Worm (Caenorhabditis elegans) whole organism, L1 larva: ENCODE data around the gene lap-1.

Experiments
- C04F5.9 ChIP-seq: sonication (generic microtip); optimal IDR thresholded peaks from 2 replicates; lab custom pipeline; 2016; ENCODE audit warnings: missing genetic modification characterization, missing compliant biosample characterization
- C16A3.4 ChIP-seq: fragments of 150-350 bp; optimal IDR thresholded peaks from 2 replicates; lab custom pipeline; 2014; ENCODE audit warnings: missing biosample characterization, missing genetic modification characterization
- F16B12.6 ChIP-seq: fragments of 150-350 bp; optimal IDR thresholded peaks from 2 replicates; lab custom pipeline; 2014; ENCODE audit warnings: missing biosample characterization, missing genetic modification characterization
- alr-1 ChIP-seq: fragments of 200-800 bp; sonication (Bioruptor generic); optimal IDR thresholded peaks from 2 replicates; lab custom pipeline; 2018; ENCODE audit warnings: borderline replicate concordance, mild to moderate bottlenecking, missing genetic modification characterization, missing compliant biosample characterization
- ama-1 ChIP-seq: fragments of 150-350 bp; optimal IDR thresholded peaks from 2 replicates; lab custom pipeline; 2014
- blmp-1 ChIP-seq: fragments of 150-350 bp; optimal IDR thresholded peaks from 2 replicates; lab custom pipeline; 2014; ENCODE audit warnings: missing biosample characterization, missing genetic modification characterization
- ceh-82 ChIP-seq, 3 experiments: fragments of 150-350 bp in 1 of 3; sonication (generic microtip) in 2 of 3; optimal IDR thresholded peaks; 2 replicates each; lab custom pipeline; 2014 to 2017; ENCODE audit warnings: missing biosample characterization in 3 of 3, missing genetic modification characterization in 3 of 3
- ceh-88 ChIP-seq: fragments of 200-800 bp; sonication (Bioruptor generic); IDR thresholded peaks from 2 replicates; pipeline ENCODE4 v1.3.6; 2022; ENCODE audit warnings: missing genetic modification characterization, missing compliant biosample characterization
- ceh-90 ChIP-seq: sonication (generic microtip); optimal IDR thresholded peaks from 2 replicates; lab custom pipeline; 2016; ENCODE audit warnings: missing genetic modification characterization, missing compliant biosample characterization
- ces-1 ChIP-seq: fragments of 150-350 bp; optimal IDR thresholded peaks from 2 replicates; lab custom pipeline; 2014; ENCODE audit warnings: missing biosample characterization, missing genetic modification reagents, missing genetic modification characterization
- dpl-1 ChIP-seq, 3 experiments: fragments of 150-350 bp in 2 of 3; sonication (generic microtip) in 1 of 3; optimal IDR thresholded peaks; 2 replicates each; lab custom pipeline; 2014 to 2017; ENCODE audit warnings: missing biosample characterization in 3 of 3, missing genetic modification characterization in 3 of 3, missing genetic modification reagents in 3 of 3
- dsc-1 ChIP-seq: sonication (generic microtip); optimal IDR thresholded peaks from 2 replicates; lab custom pipeline; 2016; ENCODE audit warnings: mild to moderate bottlenecking, missing genetic modification characterization, missing compliant biosample characterization
- efl-1 ChIP-seq, 4 experiments: fragments of 150-350 bp; optimal IDR thresholded peaks in 3 of 4; peaks in 1 of 4; 1 replicate in 1 of 4; 2 replicates in 3 of 4; lab custom pipeline; 2014; ENCODE audit warnings: missing biosample characterization in 2 of 4, missing genetic modification characterization in 2 of 4, missing genetic modification reagents in 2 of 4
- efl-3 ChIP-seq: fragments of 200-800 bp; sonication (Bioruptor generic); optimal IDR thresholded peaks from 2 replicates; lab custom pipeline; 2018; ENCODE audit warnings: mild to moderate bottlenecking, missing genetic modification characterization, missing compliant biosample characterization
- elt-2 ChIP-seq: sonication (generic microtip); optimal IDR thresholded peaks from 2 replicates; lab custom pipeline; 2016; ENCODE audit warnings: missing genetic modification characterization, mild to moderate bottlenecking, inconsistent platforms, missing compliant biosample characterization, missing genetic modification reagents
- ets-5 ChIP-seq: fragments of 200-800 bp; sonication (Bioruptor generic); IDR thresholded peaks from 2 replicates; pipeline ENCODE4 v1.3.6; 2022; ENCODE audit warnings: missing genetic modification characterization, missing compliant biosample characterization
- fkh-10 ChIP-seq: sonication (generic microtip); optimal IDR thresholded peaks from 2 replicates; lab custom pipeline; 2017; ENCODE audit warnings: missing biosample characterization, missing genetic modification reagents, missing genetic modification characterization
- fkh-8 ChIP-seq: sonication (generic microtip); optimal IDR thresholded peaks from 2 replicates; lab custom pipeline; 2016; ENCODE audit warnings: mild to moderate bottlenecking, missing genetic modification characterization, missing compliant biosample characterization
- fos-1 ChIP-seq: fragments of 150-350 bp; optimal IDR thresholded peaks from 2 replicates; lab custom pipeline; 2014; ENCODE audit warnings: missing biosample characterization, missing genetic modification characterization
- grh-1 ChIP-seq: fragments of 200-800 bp; sonication (Bioruptor generic); IDR thresholded peaks from 2 replicates; pipeline ENCODE4 v1.3.6; 2022; ENCODE audit warnings: missing genetic modification reagents, missing genetic modification characterization, missing compliant biosample characterization
- hpl-2 ChIP-seq: fragments of 150-350 bp; optimal IDR thresholded peaks from 2 replicates; lab custom pipeline; 2014; ENCODE audit warnings: missing biosample characterization, missing genetic modification reagents, missing genetic modification characterization
- irx-1 ChIP-seq: sonication (generic microtip); optimal IDR thresholded peaks from 2 replicates; lab custom pipeline; 2016; ENCODE audit warnings: missing genetic modification characterization, missing compliant biosample characterization
- jun-1 ChIP-seq: fragments of 150-350 bp; optimal IDR thresholded peaks from 2 replicates; lab custom pipeline; 2014; ENCODE audit warnings: missing biosample characterization, missing genetic modification reagents, missing genetic modification characterization
- lin-14 ChIP-seq: fragments of 200-800 bp; sonication (Bioruptor generic); optimal IDR thresholded peaks from 2 replicates; lab custom pipeline; 2018; ENCODE audit warnings: mild to moderate bottlenecking, missing genetic modification characterization, moderate library complexity, missing compliant biosample characterization
- lin-15B ChIP-seq: fragments of 150-350 bp; sonication (generic microtip); optimal IDR thresholded peaks from 3 replicates; lab custom pipeline; 2014; ENCODE audit warnings: missing biosample characterization, missing genetic modification characterization
- lin-35 ChIP-seq, 2 experiments: fragments of 150-350 bp; optimal IDR thresholded peaks; 2 replicates each; lab custom pipeline; 2014; ENCODE audit warnings: missing biosample characterization in 2 of 2, missing genetic modification characterization in 2 of 2, missing genetic modification reagents in 2 of 2
- lin-39 ChIP-seq: fragments of 150-350 bp; optimal IDR thresholded peaks from 2 replicates; lab custom pipeline; 2014; ENCODE audit warnings: missing biosample characterization, missing genetic modification reagents, missing genetic modification characterization
- lir-3 ChIP-seq: sonication (generic microtip); optimal IDR thresholded peaks from 2 replicates; lab custom pipeline; 2016; ENCODE audit warnings: mild to moderate bottlenecking, missing genetic modification characterization, moderate library complexity, missing compliant biosample characterization; ENCODE audit not compliant: poor library complexity
- mab-9 ChIP-seq: fragments of 200-800 bp; sonication (Bioruptor generic); IDR thresholded peaks from 2 replicates; pipeline ENCODE4 v1.3.6; 2022; ENCODE audit warnings: missing genetic modification reagents, missing genetic modification characterization, missing compliant biosample characterization
- mdl-1 ChIP-seq, 2 experiments: fragments of 150-350 bp; optimal IDR thresholded peaks; 2 replicates each; lab custom pipeline; 2014 to 2017; ENCODE audit warnings: missing biosample characterization in 2 of 2, missing genetic modification characterization in 2 of 2, inconsistent platforms in 1 of 2
- mef-2 ChIP-seq: fragments of 150-350 bp; optimal IDR thresholded peaks from 2 replicates; lab custom pipeline; 2014; ENCODE audit warnings: missing biosample characterization, missing genetic modification characterization
- nhr-19 ChIP-seq: fragments of 200-800 bp; sonication (Bioruptor generic); conservative IDR thresholded peaks from 2 replicates; pipeline ENCODE4 v1.3.6; 2022; ENCODE audit warnings: missing genetic modification characterization, missing compliant biosample characterization
- nhr-20 ChIP-seq: sonication (generic microtip); optimal IDR thresholded peaks from 2 replicates; lab custom pipeline; 2016; ENCODE audit warnings: mild to moderate bottlenecking, missing genetic modification characterization, missing compliant biosample characterization
- nhr-237 ChIP-seq: fragments of 150-350 bp; optimal IDR thresholded peaks from 2 replicates; lab custom pipeline; 2014; ENCODE audit warnings: missing biosample characterization, missing genetic modification characterization
- nhr-28 ChIP-seq: fragments of 150-350 bp; optimal IDR thresholded peaks from 2 replicates; lab custom pipeline; 2014; ENCODE audit warnings: missing biosample characterization, missing genetic modification characterization
- nhr-47 ChIP-seq: sonication (generic microtip); optimal IDR thresholded peaks from 2 replicates; lab custom pipeline; 2016; ENCODE audit warnings: mild to moderate bottlenecking, missing genetic modification characterization, moderate library complexity, missing compliant biosample characterization
- nhr-71 ChIP-seq: sonication (generic microtip); optimal IDR thresholded peaks from 2 replicates; lab custom pipeline; 2016; ENCODE audit warnings: mild to moderate bottlenecking, missing genetic modification characterization, moderate library complexity, missing compliant biosample characterization
- nhr-77 ChIP-seq: fragments of 150-350 bp; optimal IDR thresholded peaks from 2 replicates; lab custom pipeline; 2014; ENCODE audit warnings: missing biosample characterization, missing genetic modification characterization
- nhr-90 ChIP-seq: sonication (generic microtip); optimal IDR thresholded peaks from 2 replicates; lab custom pipeline; 2016; ENCODE audit warnings: mild to moderate bottlenecking, missing genetic modification characterization, missing compliant biosample characterization; ENCODE audit not compliant: poor library complexity
- pag-3 ChIP-seq: sonication (generic microtip); optimal IDR thresholded peaks from 2 replicates; lab custom pipeline; 2017; ENCODE audit warnings: missing genetic modification characterization, mild to moderate bottlenecking, missing compliant biosample characterization, antibody characterized with exemption, borderline replicate concordance; ENCODE audit not compliant: insufficient read depth
- skn-1 ChIP-seq: fragments of 150-350 bp; optimal IDR thresholded peaks from 2 replicates; lab custom pipeline; 2014; ENCODE audit warnings: missing biosample characterization, missing genetic modification characterization
- snpc-4 ChIP-seq: fragments of 150-350 bp; optimal IDR thresholded peaks from 2 replicates; lab custom pipeline; 2014; ENCODE audit warnings: missing biosample characterization, missing genetic modification characterization
- snu-23 ChIP-seq: sonication (generic microtip); optimal IDR thresholded peaks from 2 replicates; lab custom pipeline; 2016; ENCODE audit warnings: missing genetic modification characterization, missing compliant biosample characterization
- swsn-7 ChIP-seq: sonication (generic microtip); optimal IDR thresholded peaks from 2 replicates; lab custom pipeline; 2016; ENCODE audit warnings: missing genetic modification characterization, missing compliant biosample characterization
- tlp-1 ChIP-seq: fragments of 150-350 bp; optimal IDR thresholded peaks from 2 replicates; lab custom pipeline; 2014; ENCODE audit warnings: missing biosample characterization, missing genetic modification characterization
- unc-130 ChIP-seq: fragments of 150-350 bp; optimal IDR thresholded peaks from 2 replicates; lab custom pipeline; 2017; ENCODE audit warnings: missing biosample characterization, missing genetic modification characterization, inconsistent platforms
- unc-62 ChIP-seq: fragments of 150-350 bp; optimal IDR thresholded peaks from 2 replicates; lab custom pipeline; 2014; ENCODE audit warnings: missing biosample characterization, missing genetic modification reagents, missing genetic modification characterization
- zip-4 ChIP-seq: fragments of 200-800 bp; sonication (Bioruptor generic); optimal IDR thresholded peaks from 2 replicates; lab custom pipeline; 2018; ENCODE audit warnings: mild to moderate bottlenecking, missing genetic modification characterization, moderate library complexity, missing compliant biosample characterization

The lap-1 gene

ce11 chrIII:8358213-8358672, 43.5 kb downstream of the lap-1 start, which contains the start of the genes R05D3.8 and rfp-1 (continued):
- TF ChIP-seq ets-5 (GFP tag; lab: Robert Waterston, UW) (no peak), ceh-82 (tag; optimal IDR thresholded peaks at IDR 0.05; lab: Kevin White, UChicago) (peak; percentile 58 to 88 (median 61)), lin-35 (GFP tag; optimal IDR thresholded peaks at IDR 0.05; lab: Kevin White, UChicago) (peak; percentile 87 to 91), lin-14 (peak; percentile 85), swsn-7 (tag; lab: Kevin White, UChicago) (peak; percentile 71), lin-39 (peak; percentile 44), nhr-47 (peak; percentile 80), nhr-77 (tag; lab: Kevin White, UChicago) (peak; percentile 90), zip-4 (no peak), ama-1 (lab: Kevin White, UChicago) (no peak), tlp-1 (tag; lab: Kevin White, UChicago) (no peak), ceh-88 (GFP tag; lab: Robert Waterston, UW) (0 out of 2 replicates have a peak, but pooled peaks have one; percentile 36), nhr-237 (tag; lab: Kevin White, UChicago) (peak; percentile 36), fkh-8 (tag; lab: Kevin White, UChicago) (peak; percentile 77), grh-1 (GFP tag; lab: Robert Waterston, UW) (peak; percentile 66), F16B12.6 (tag; lab: Kevin White, UChicago) (peak; percentile 53), unc-62 (no peak), pag-3 (tag; lab: Kevin White, UChicago) (no peak), ces-1 (GFP tag; lab: Kevin White, UChicago) (no peak), C16A3.4 (tag; lab: Kevin White, UChicago) (peak; percentile 91), ceh-90 (no peak), lir-3 (tag; lab: Kevin White, UChicago) (peak; percentile 42), mab-9 (GFP tag; lab: Robert Waterston, UW) (0 out of 2 replicates have a peak, but pooled peaks have one; percentile 7), efl-3 (GFP tag; lab: Kevin White, UChicago) (no peak), elt-2 (tag; lab: Kevin White, UChicago) (peak; percentile 21), nhr-28 (tag; lab: Kevin White, UChicago) (no peak), skn-1 (tag; lab: Kevin White, UChicago) (peak; percentile 59), jun-1 (tag; lab: Kevin White, UChicago) (no peak), mef-2 (tag; lab: Kevin White, UChicago) (no peak), unc-130 (tag; lab: Kevin White, UChicago) (peak; percentile 71), blmp-1 (tag; lab: Kevin White, UChicago) (peak; percentile 86), lin-15B (peak; percentile 92)

- TF ChIP-seq nhr-28 (tag; lab: Kevin White, UChicago) = no peak
- peak; percentile 91 for TF ChIP-seq snu-23 (GFP tag; lab: Kevin White, UChicago)
- no peak for TF ChIP-seq ceh-90
- TF ChIP-seq nhr-90 = peak; percentile 63
- no peak for TF ChIP-seq tlp-1 (tag; lab: Kevin White, UChicago)
- TF ChIP-seq hpl-2 (GFP tag; lab: Kevin White, UChicago) = no peak
- peak; percentile 14 for TF ChIP-seq fos-1 (tag; lab: Kevin White, UChicago)
- TF ChIP-seq zip-4 = peak; percentile 10
- TF ChIP-seq lir-3 (tag; lab: Kevin White, UChicago) = peak; percentile 63
- TF ChIP-seq irx-1 (tag; lab: Kevin White, UChicago) = peak; percentile 53
- TF ChIP-seq lin-39 = no peak
- TF ChIP-seq mdl-1 (tag; optimal IDR thresholded peaks at IDR 0.05; lab: Kevin White, UChicago) = peak in 1 of 2 experiments; percentile 51
- peak; percentile 47 to 68 (median 55) for TF ChIP-seq dpl-1 (GFP tag; optimal IDR thresholded peaks at IDR 0.05; lab: Kevin White, UChicago)
- peak; percentile 19 for TF ChIP-seq skn-1 (tag; lab: Kevin White, UChicago)
- TF ChIP-seq snpc-4 = peak; percentile 26
- TF ChIP-seq fkh-8 (tag; lab: Kevin White, UChicago) = peak; percentile 80
- TF ChIP-seq efl-1 (optimal IDR thresholded peaks at IDR 0.05; lab: Kevin White, UChicago) = peak; percentile 72 to 85
- peak; percentile 53 to 54 for TF ChIP-seq efl-1 (GFP tag; optimal IDR thresholded peaks at IDR 0.05 in 1 of 2; lab: Kevin White, UChicago)
- peak; percentile 16 for TF ChIP-seq F16B12.6 (tag; lab: Kevin White, UChicago)
- TF ChIP-seq mef-2 (tag; lab: Kevin White, UChicago) = peak; percentile 29
- peak; percentile 58 for TF ChIP-seq dsc-1
- TF ChIP-seq C04F5.9 = peak; percentile 39
- peak; percentile 50 for TF ChIP-seq jun-1 (tag; lab: Kevin White, UChicago)
- TF ChIP-seq nhr-19 (GFP tag; lab: Robert Waterston, UW) = peak; percentile 75
- peak; percentile 88 for TF ChIP-seq nhr-20 (tag; lab: Kevin White, UChicago)
- peak; percentile 87 for TF ChIP-seq nhr-71
- TF ChIP-seq fkh-10 = peak; percentile 68
- no peak for TF ChIP-seq alr-1 (tag; lab: Kevin White, UChicago)
Measured at ce11 chrIII:8356407-8356881, 45.3 kb downstream of the lap-1 start.
